Worm (Caenorhabditis elegans): ENCODE data around the gene B0250.18.

- TF ChIP-seq nhr-12 (tag; optimal IDR thresholded peaks at IDR 0.05) (no peak), ham-2 (GFP tag; optimal IDR thresholded peaks at IDR 0.05) (peak; percentile 5), zip-8 (tag; optimal IDR thresholded peaks at IDR 0.05) (no peak), sptf-1 (tag; optimal IDR thresholded peaks at IDR 0.05) (peak; percentile 16), snpc-4 (tag; optimal IDR thresholded peaks at IDR 0.05) (no peak), elt-3 (tag; optimal IDR thresholded peaks at IDR 0.05) (no peak), M03D4.4 (tag; optimal IDR thresholded peaks at IDR 0.05) (no peak), ztf-11 (tag; optimal IDR thresholded peaks at IDR 0.05) (no peak), elt-1 (tag; optimal IDR thresholded peaks at IDR 0.05; ENCODE audit: borderline replicate concordance, insufficient read depth) (no peak), lin-13 (tag; optimal IDR thresholded peaks at IDR 0.05) (peak; percentile 58), pha-4 (tag; optimal IDR thresholded peaks at IDR 0.05) (no peak), nhr-76 (tag; optimal IDR thresholded peaks at IDR 0.05) (no peak), mep-1 (tag; optimal IDR thresholded peaks at IDR 0.05) (peak; percentile 82), unc-62 (GFP tag; optimal IDR thresholded peaks at IDR 0.05) (no peak)
These were observed 18.5 kb upstream of the B0250.18 start, which contains the start of the genes calf-1 and rpl-2 for ce11 chrV:20479013-20479739.

Data from whole organism, mixed stage, embryonic.